Fruit fly (Drosophila melanogaster): ENCODE measurements around the gene CG3407.

The CG3407 gene

DNA sequence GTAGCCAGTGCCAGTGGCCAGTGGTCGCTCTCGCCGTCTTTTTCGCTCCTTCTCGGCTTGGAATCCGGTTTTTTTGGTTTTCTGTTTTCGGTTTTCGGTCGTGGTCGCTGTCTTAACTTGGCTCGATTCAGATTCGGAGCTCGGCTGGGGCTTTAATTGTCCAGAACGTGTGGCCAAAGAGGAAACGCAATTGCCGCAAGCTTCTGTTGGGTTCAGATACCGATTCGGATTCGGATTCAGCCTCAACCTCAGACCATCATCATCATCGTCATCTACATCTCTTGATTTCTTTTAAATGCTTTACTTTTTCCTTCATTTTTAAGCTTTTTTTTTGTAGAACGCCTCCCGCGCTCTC is 39.6 kb downstream of the CG3407 start:
- TF ChIP-seq insv (optimal IDR thresholded peaks at IDR 0.05), result no peak
- TF ChIP-seq ttk (optimal IDR thresholded peaks at IDR 0.05), result no peak
- no peak for TF ChIP-seq psq (optimal IDR thresholded peaks at IDR 0.05)
- no peak for TF ChIP-seq Myc (optimal IDR thresholded peaks at IDR 0.05)
- no peak for TF ChIP-seq h (optimal IDR thresholded peaks at IDR 0.05)
- no peak for TF ChIP-seq Sin3A (optimal IDR thresholded peaks at IDR 0.05)

dm6 chr2L:3772937-3773623 is 40.1 kb downstream of the CG3407 start:
- TF ChIP-seq ttk (optimal IDR thresholded peaks at IDR 0.05) (no peak), Myc (optimal IDR thresholded peaks at IDR 0.05) (no peak), insv (optimal IDR thresholded peaks at IDR 0.05) (no peak), psq (optimal IDR thresholded peaks at IDR 0.05) (no peak), Sin3A (optimal IDR thresholded peaks at IDR 0.05) (no peak), h (optimal IDR thresholded peaks at IDR 0.05) (no peak)

DNA sequence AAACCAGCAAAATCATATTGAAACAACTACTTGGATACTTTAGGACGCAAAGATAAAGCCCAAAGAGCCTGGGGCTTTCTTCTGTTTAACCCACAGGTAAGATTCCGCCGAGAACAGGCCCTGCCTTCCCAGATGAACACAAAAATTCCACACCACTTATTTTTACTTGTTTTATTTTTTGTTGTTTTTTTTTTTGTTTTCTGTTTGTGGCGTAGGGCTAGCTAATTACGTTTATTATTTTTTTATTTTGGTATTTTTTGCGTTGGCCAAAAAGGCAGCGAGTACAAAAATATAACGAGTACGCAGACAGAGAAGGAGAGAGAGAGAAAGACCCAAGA is 40.6 kb downstream of the CG3407 start:
- TF ChIP-seq ttk (optimal IDR thresholded peaks at IDR 0.05) (no peak), insv (optimal IDR thresholded peaks at IDR 0.05) (no peak), psq (optimal IDR thresholded peaks at IDR 0.05) (no peak), Sin3A (optimal IDR thresholded peaks at IDR 0.05) (no peak), Myc (optimal IDR thresholded peaks at IDR 0.05) (no peak), h (optimal IDR thresholded peaks at IDR 0.05) (no peak)

dm6 chr2L:3772068-3772428 is 41.2 kb downstream of the CG3407 start:
- TF ChIP-seq insv (optimal IDR thresholded peaks at IDR 0.05) (no peak), ttk (optimal IDR thresholded peaks at IDR 0.05) (no peak), Sin3A (optimal IDR thresholded peaks at IDR 0.05) (no peak), h (optimal IDR thresholded peaks at IDR 0.05) (no peak), psq (optimal IDR thresholded peaks at IDR 0.05) (no peak), Myc (optimal IDR thresholded peaks at IDR 0.05) (no peak)

DNA sequence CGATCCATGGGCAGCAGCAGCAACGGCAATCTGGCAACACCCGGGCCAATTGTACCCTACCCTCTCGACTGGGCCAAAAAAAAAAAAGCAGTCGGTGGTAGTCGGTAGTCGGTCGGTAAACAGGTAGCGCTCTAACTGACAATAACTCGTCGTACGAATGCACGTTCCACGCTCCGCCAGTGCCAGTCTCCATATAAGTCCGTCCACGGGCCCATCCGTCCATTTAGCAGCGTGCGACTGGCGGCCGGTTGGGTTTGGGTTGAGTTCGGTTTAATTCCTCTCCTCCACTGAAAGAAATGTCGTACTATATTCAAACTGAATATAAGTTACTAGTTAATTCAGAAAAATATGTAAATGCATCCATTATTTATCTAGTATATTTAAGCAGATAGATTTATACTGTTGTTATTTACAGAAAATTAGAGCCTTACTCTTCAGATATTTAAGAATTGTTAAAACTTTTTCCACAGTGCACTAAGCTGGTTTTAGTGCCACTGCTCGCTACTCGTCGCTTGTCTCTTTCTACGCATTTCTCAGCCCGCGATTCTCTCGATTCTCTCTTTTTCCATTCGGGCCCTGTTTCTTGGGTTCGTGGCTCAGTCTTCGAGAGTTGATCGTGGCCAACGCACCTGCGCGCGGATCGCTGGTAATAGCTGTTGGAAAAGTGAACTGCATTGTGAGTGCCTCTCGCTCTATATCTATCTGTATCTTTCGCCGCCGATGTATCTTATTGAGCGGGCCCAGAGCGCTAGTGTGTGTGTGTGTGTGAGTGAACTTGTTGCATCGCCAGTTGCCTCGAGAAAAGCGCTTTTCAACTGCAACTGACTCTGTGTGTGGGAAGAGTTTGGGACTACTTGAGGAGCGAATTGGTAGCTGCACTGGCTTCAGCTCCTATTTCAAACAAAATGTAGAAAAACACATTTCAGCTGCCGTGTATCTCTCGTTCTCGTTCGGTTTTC is 41.8 kb downstream of the CG3407 start, which contains the start of gene bowl:
Gene bowl (plus strand): TSS at position 592 of the 959 bp plus-strand sequence.
- TF ChIP-seq h (optimal IDR thresholded peaks at IDR 0.05) (no peak), insv (optimal IDR thresholded peaks at IDR 0.05) (no peak), Sin3A (optimal IDR thresholded peaks at IDR 0.05) (no peak), psq (optimal IDR thresholded peaks at IDR 0.05) (no peak), ttk (optimal IDR thresholded peaks at IDR 0.05) (no peak)

DNA sequence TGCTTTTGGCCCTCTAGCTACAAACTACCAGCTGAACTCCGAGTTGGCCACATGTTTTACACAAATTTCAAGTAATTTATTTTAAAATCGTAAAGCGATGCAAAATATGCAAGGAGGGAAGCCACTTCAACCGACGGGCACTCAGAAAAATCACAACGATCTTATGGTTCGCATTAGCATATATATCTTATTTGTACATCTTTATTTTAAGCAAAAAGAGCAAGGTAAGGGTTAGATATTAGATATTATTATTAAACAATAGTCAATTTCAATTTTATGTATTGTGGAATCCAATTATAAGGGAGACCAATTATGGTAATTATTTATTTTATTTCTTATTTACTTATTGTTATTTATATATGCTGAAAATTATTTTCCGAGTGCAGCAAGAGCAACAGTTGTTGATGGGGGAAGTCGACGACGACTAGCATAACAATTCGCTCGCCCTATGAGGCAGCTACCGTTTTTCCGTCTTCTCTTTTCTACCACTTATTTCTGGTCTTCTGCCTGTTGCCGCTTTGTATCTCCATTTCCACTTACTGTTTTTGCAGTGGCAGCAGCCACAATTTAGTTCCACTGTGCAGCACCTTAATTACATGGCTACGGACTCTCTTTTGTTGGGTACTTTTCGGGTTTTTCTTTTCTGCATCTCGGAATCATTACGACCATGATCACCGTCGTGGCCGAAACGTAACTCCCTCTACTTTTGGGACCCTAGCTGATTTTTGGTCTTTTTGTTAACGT is 43.3 kb downstream of the CG3407 start:
- TF ChIP-seq Myc (optimal IDR thresholded peaks at IDR 0.05) (no peak), Sin3A (optimal IDR thresholded peaks at IDR 0.05) (no peak), insv (optimal IDR thresholded peaks at IDR 0.05) (no peak), ttk (optimal IDR thresholded peaks at IDR 0.05) (no peak), psq (optimal IDR thresholded peaks at IDR 0.05) (no peak), h (optimal IDR thresholded peaks at IDR 0.05) (no peak)

DNA sequence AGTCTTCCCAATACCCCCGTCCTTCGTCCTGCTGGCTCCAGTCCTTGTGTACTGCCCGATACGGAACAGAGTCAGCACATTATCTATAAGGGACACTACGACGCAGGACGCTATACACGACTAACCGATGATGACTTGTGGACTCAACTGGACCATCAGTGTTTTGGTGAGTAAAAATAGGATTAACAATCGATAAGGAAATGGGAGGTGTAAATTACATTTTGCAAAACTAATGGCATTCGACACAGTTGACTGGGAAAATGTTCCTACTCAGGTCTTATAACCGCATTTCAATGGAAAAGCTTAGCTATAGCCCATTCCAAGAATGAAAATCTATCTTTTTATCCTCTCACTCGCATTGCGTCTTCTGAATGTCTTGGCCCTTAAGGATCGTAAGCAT is 48.0 kb downstream of the CG3407 start, which contains the start of gene CG43703:
Gene CG43703 (plus strand): TSS at position 301 of the 400 bp plus-strand sequence.
- TF ChIP-seq Sin3A (optimal IDR thresholded peaks at IDR 0.05) (no peak), h (optimal IDR thresholded peaks at IDR 0.05) (no peak), Myc (optimal IDR thresholded peaks at IDR 0.05) (no peak), insv (optimal IDR thresholded peaks at IDR 0.05) (no peak), psq (optimal IDR thresholded peaks at IDR 0.05) (no peak), ttk (optimal IDR thresholded peaks at IDR 0.05) (no peak)

Measured in Kc167 (cell line).